Worm (Caenorhabditis elegans) whole organism, mixed stage, embryonic: ENCODE results near the gene cwp-4.

Experiments used
- M03D4.4 ChIP-seq: sonication (generic microtip); optimal IDR thresholded peaks from 2 replicates; lab custom pipeline; 2017; ENCODE audit warnings: mild to moderate bottlenecking, missing genetic modification characterization, missing compliant biosample characterization
- blmp-1 ChIP-seq: fragments of 150-350 bp; optimal IDR thresholded peaks from 2 replicates; lab custom pipeline; 2014; ENCODE audit warnings: missing biosample characterization, missing genetic modification characterization
- ceh-39 ChIP-seq: fragments of 150-350 bp; optimal IDR thresholded peaks from 2 replicates; lab custom pipeline; 2014; ENCODE audit warnings: missing biosample characterization, missing genetic modification characterization
- ceh-43 ChIP-seq: fragments of 200-800 bp; sonication (Bioruptor generic); optimal IDR thresholded peaks from 2 replicates; lab custom pipeline; 2018; ENCODE audit warnings: mild to moderate bottlenecking, missing genetic modification characterization, moderate library complexity, missing compliant biosample characterization
- ceh-83 ChIP-seq: fragments of 200-800 bp; sonication (Bioruptor generic); optimal IDR thresholded peaks from 2 replicates; lab custom pipeline; 2018; ENCODE audit warnings: mild to moderate bottlenecking, missing genetic modification characterization, missing compliant biosample characterization
- ces-1 ChIP-seq: fragments of 150-350 bp; optimal IDR thresholded peaks from 2 replicates; lab custom pipeline; 2014; ENCODE audit warnings: missing biosample characterization, missing genetic modification reagents, missing genetic modification characterization
- cnd-1 ChIP-seq: fragments of 200-800 bp; sonication (Bioruptor generic); optimal IDR thresholded peaks from 2 replicates; lab custom pipeline; 2018; ENCODE audit warnings: mild to moderate bottlenecking, missing genetic modification characterization, missing compliant biosample characterization
- drap-1 ChIP-seq: fragments of 200-800 bp; sonication (Bioruptor generic); optimal IDR thresholded peaks from 3 replicates; lab custom pipeline; 2018; ENCODE audit warnings: mild to moderate bottlenecking, missing genetic modification characterization, missing compliant biosample characterization
- elt-1 ChIP-seq: sonication (generic microtip); optimal IDR thresholded peaks from 2 replicates; lab custom pipeline; 2017; ENCODE audit warnings: missing genetic modification characterization, mild to moderate bottlenecking, missing compliant biosample characterization, antibody characterized with exemption, moderate library complexity, borderline replicate concordance; ENCODE audit not compliant: insufficient read depth
- elt-3 ChIP-seq: fragments of 150-350 bp; optimal IDR thresholded peaks from 2 replicates; lab custom pipeline; 2014; ENCODE audit warnings: missing biosample characterization, missing genetic modification characterization
- flh-1 ChIP-seq: fragments of 200-800 bp; sonication (Bioruptor generic); optimal IDR thresholded peaks from 2 replicates; lab custom pipeline; 2018; ENCODE audit warnings: mild to moderate bottlenecking, missing genetic modification characterization, moderate library complexity, missing compliant biosample characterization
- ham-2 ChIP-seq: fragments of 200-800 bp; sonication (Bioruptor generic); optimal IDR thresholded peaks from 2 replicates; lab custom pipeline; 2018; ENCODE audit warnings: mild to moderate bottlenecking, missing genetic modification characterization, missing compliant biosample characterization
- hlh-1 ChIP-seq: fragments of 150-350 bp; optimal IDR thresholded peaks from 2 replicates; lab custom pipeline; 2014; ENCODE audit warnings: missing biosample characterization, missing genetic modification reagents, missing genetic modification characterization
- lin-13 ChIP-seq: fragments of 150-350 bp; optimal IDR thresholded peaks from 2 replicates; lab custom pipeline; 2014; ENCODE audit warnings: missing biosample characterization, missing genetic modification characterization
- lin-32 ChIP-seq: fragments of 200-800 bp; sonication (Bioruptor generic); optimal IDR thresholded peaks from 2 replicates; lab custom pipeline; 2018; ENCODE audit warnings: mild to moderate bottlenecking, missing genetic modification characterization, missing compliant biosample characterization
- mab-5 ChIP-seq: fragments of 150-350 bp; optimal IDR thresholded peaks from 2 replicates; lab custom pipeline; 2014; ENCODE audit warnings: missing biosample characterization, missing genetic modification characterization
- mep-1 ChIP-seq: fragments of 150-350 bp; optimal IDR thresholded peaks from 2 replicates; lab custom pipeline; 2017; ENCODE audit warnings: missing biosample characterization, missing genetic modification reagents, missing genetic modification characterization, inconsistent platforms
- mls-2 ChIP-seq: sonication (generic microtip); optimal IDR thresholded peaks from 2 replicates; lab custom pipeline; 2016; ENCODE audit warnings: mild to moderate bottlenecking, missing genetic modification characterization, moderate library complexity, missing compliant biosample characterization
- nhr-237 ChIP-seq: fragments of 150-350 bp; optimal IDR thresholded peaks from 2 replicates; lab custom pipeline; 2014; ENCODE audit warnings: missing biosample characterization, missing genetic modification characterization
- nhr-28 ChIP-seq: fragments of 150-350 bp; optimal IDR thresholded peaks from 2 replicates; lab custom pipeline; 2014; ENCODE audit warnings: missing biosample characterization, missing genetic modification characterization
- nhr-76 ChIP-seq: sonication (generic microtip); optimal IDR thresholded peaks from 2 replicates; lab custom pipeline; 2017; ENCODE audit warnings: missing biosample characterization, missing genetic modification characterization
- pha-4 ChIP-seq: fragments of 150-350 bp; optimal IDR thresholded peaks from 2 replicates; lab custom pipeline; 2018; ENCODE audit warnings: missing biosample characterization, missing genetic modification reagents, missing genetic modification characterization
- sem-2 ChIP-seq: fragments of 200-800 bp; sonication (Bioruptor generic); optimal IDR thresholded peaks from 2 replicates; lab custom pipeline; 2018; ENCODE audit warnings: mild to moderate bottlenecking, missing genetic modification characterization, missing compliant biosample characterization
- snpc-4 ChIP-seq: fragments of 150-350 bp; optimal IDR thresholded peaks from 2 replicates; lab custom pipeline; 2014; ENCODE audit warnings: missing biosample characterization, missing genetic modification characterization
- sptf-1 ChIP-seq: sonication (generic microtip); optimal IDR thresholded peaks from 2 replicates; lab custom pipeline; 2017; ENCODE audit warnings: mild to moderate bottlenecking, missing genetic modification characterization, moderate library complexity, missing compliant biosample characterization
- tbx-8 ChIP-seq: fragments of 200-800 bp; sonication (Bioruptor generic); optimal IDR thresholded peaks from 2 replicates; lab custom pipeline; 2018; ENCODE audit warnings: mild to moderate bottlenecking, missing genetic modification characterization, moderate library complexity, missing compliant biosample characterization
- unc-120 ChIP-seq: sonication (generic microtip); optimal IDR thresholded peaks from 2 replicates; lab custom pipeline; 2017; ENCODE audit warnings: missing genetic modification characterization, missing compliant biosample characterization; ENCODE audit not compliant: poor library complexity, severe bottlenecking
- unc-39 ChIP-seq: fragments of 150-350 bp; optimal IDR thresholded peaks from 2 replicates; lab custom pipeline; 2014; ENCODE audit warnings: missing biosample characterization, missing genetic modification characterization
- zip-8 ChIP-seq: fragments of 150-350 bp; optimal IDR thresholded peaks from 2 replicates; lab custom pipeline; 2014; ENCODE audit warnings: missing biosample characterization, missing genetic modification characterization
- ztf-11 ChIP-seq: fragments of 150-350 bp; optimal IDR thresholded peaks from 2 replicates; lab custom pipeline; 2014; ENCODE audit warnings: missing biosample characterization, missing genetic modification characterization

Gene cwp-4

DNA sequence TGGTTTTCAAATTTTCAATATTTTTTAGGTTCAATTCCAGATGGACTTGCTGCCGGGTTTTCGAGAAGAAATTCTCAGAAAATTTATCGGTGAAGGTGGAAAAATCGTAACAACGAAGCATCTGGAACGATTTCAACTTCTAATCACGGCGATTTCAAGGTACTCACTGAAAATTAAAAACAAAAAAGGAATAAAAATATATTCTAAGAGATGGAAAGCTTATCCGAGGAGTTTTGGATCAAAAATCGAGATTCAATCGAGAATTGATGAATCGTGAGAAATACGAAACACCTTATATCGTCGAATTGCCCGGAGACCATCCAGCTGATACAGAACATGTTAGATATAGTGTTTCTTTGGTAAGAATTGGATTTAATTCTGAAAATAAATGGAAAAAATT lies 1.2 kb upstream of the cwp-4 start, which contains the start of gene K11D12.12:
K11D12.12 (plus strand) TSS at position 29 of the 400 bp plus-strand sequence.
- TF ChIP-seq ceh-43 (GFP tag; lab: Kevin White, UChicago) (no peak), blmp-1 (tag; lab: Kevin White, UChicago) (no peak), ceh-83 (no peak)

- TF ChIP-seq mep-1 (tag; lab: Kevin White, UChicago) (peak; percentile 28), flh-1 (GFP tag; lab: Kevin White, UChicago) (no peak), unc-120 (tag; lab: Kevin White, UChicago) (peak; percentile 48), hlh-1 (tag; lab: Kevin White, UChicago) (no peak), ham-2 (GFP tag; lab: Kevin White, UChicago) (peak; percentile 66), ceh-39 (tag; lab: Kevin White, UChicago) (no peak), ceh-43 (GFP tag; lab: Kevin White, UChicago) (no peak), nhr-237 (tag; lab: Kevin White, UChicago) (peak; percentile 36), drap-1 (no peak), M03D4.4 (tag; lab: Kevin White, UChicago) (no peak), mls-2 (tag; lab: Kevin White, UChicago) (peak; percentile 41), ces-1 (GFP tag; lab: Kevin White, UChicago) (peak; percentile 17), snpc-4 (tag; lab: Kevin White, UChicago) (no peak)
These were observed 11.5 kb downstream of the cwp-4 start, which contains the start of gene mlk-1 for ce11 chrV:5064761-5065421. mlk-1 (minus strand) TSS chrV:5064811.

DNA sequence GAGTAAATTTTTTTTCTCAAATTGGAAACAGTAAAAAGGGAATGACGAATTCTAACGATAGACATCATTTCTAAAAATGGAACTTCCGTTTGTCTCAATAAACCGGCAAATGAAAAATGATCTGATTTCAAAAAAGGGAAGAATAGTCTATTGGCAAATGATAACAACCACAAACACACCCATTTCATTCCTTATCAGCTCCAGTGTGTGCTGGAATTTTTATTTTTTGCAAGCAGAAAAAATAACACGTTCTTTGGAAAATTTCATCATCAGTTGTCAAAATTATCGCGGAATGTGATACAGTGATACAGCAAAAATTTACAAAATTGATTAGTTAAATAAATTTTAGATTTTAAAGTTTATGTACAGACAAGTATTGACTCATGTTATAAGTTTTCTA lies 14.0 kb downstream of the cwp-4 start:
- TF ChIP-seq elt-3 (tag; lab: Kevin White, UChicago) (no peak), nhr-237 (tag; lab: Kevin White, UChicago) (no peak), elt-1 (tag; lab: Kevin White, UChicago) (no peak), nhr-76 (tag; lab: Kevin White, UChicago) (no peak), mls-2 (tag; lab: Kevin White, UChicago) (no peak), sem-2 (no peak), blmp-1 (tag; lab: Kevin White, UChicago) (no peak), snpc-4 (tag; lab: Kevin White, UChicago) (no peak), ceh-83 (no peak)

ce11 chrV:5069440-5069839 lies 16.0 kb downstream of the cwp-4 start, which contains the start of gene Y58A7A.1:
Y58A7A.1 (minus strand) TSS chrV:5069540.
- no peak for TF ChIP-seq lin-13 (tag; lab: Kevin White, UChicago)
- no peak for TF ChIP-seq cnd-1 (tag; lab: Kevin White, UChicago)
- TF ChIP-seq ceh-43 (GFP tag; lab: Kevin White, UChicago), result no peak
- no peak for TF ChIP-seq sptf-1 (tag; lab: Kevin White, UChicago)
- TF ChIP-seq flh-1 (GFP tag; lab: Kevin White, UChicago), result no peak
- TF ChIP-seq tbx-8, result no peak
- TF ChIP-seq pha-4 (tag; lab: Kevin White, UChicago), result no peak
- TF ChIP-seq sem-2, result no peak
- TF ChIP-seq ham-2 (GFP tag; lab: Kevin White, UChicago), result no peak

ce11 chrV:5072082-5072481 lies 18.6 kb downstream of the cwp-4 start, which contains the start of gene Y58A7A.2:
Y58A7A.2 (minus strand) TSS chrV:5072182.
- TF ChIP-seq mab-5 (tag; lab: Kevin White, UChicago) (no peak), nhr-28 (tag; lab: Kevin White, UChicago) (no peak), ztf-11 (tag; lab: Kevin White, UChicago) (no peak), sem-2 (no peak), ceh-83 (no peak), flh-1 (GFP tag; lab: Kevin White, UChicago) (no peak), M03D4.4 (tag; lab: Kevin White, UChicago) (no peak)

DNA sequence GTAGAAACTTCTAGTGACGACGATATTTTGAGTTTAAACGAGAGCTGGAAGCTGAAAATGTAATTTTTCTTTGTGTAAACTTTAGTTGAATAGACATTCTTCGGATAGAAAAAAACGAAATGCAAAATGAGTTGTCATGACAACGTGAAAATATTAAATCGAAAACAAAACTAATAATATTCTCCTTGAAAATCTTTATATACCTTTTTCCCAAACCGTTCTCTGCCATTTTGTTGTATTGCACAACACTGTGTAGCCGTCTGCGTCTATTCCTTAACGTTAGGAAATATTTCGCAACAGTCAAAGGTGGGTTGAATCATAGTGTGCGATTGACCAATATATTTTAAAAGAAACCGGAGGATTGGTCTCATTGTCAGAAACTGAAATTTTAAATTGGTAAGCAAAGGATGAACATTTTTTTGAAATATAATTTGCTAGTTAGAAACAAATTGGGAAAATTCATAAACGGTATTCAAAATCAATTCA lies 27.5 kb downstream of the cwp-4 start, which contains the start of gene Y58A7A.3:
Y58A7A.3 (minus strand) TSS at position 51 of the 486 bp plus-strand sequence.
- TF ChIP-seq ces-1 (GFP tag; lab: Kevin White, UChicago), result no peak
- TF ChIP-seq lin-32 (GFP tag; lab: Kevin White, UChicago), result no peak
- TF ChIP-seq elt-3 (tag; lab: Kevin White, UChicago), result peak; percentile 86
- TF ChIP-seq mab-5 (tag; lab: Kevin White, UChicago), result no peak
- TF ChIP-seq unc-39, result no peak
- peak; percentile 1 for TF ChIP-seq zip-8
- TF ChIP-seq, all 35 proteins: peak for 2
